Fruit fly (Drosophila melanogaster) whole organism, embryonic: ENCODE measurements around the gene CG8191.
A peak's percentile ranks its signal among the peaks of the same experiment; 100 is the strongest.

Source experiments
- BEAF-32 ChIP-seq: fragments of 200-800 bp; sonication (Bioruptor generic); optimal IDR thresholded peaks from 3 replicates; lab custom pipeline; 2017; ENCODE audit warnings: missing biosample characterization, missing genetic modification characterization, mild to moderate bottlenecking, moderate library complexity, missing genetic modification reagents
- CG10431 ChIP-seq: fragments of 200-800 bp; sonication (Bioruptor generic); optimal IDR thresholded peaks from 3 replicates; lab custom pipeline; 2018; ENCODE audit warnings: missing biosample characterization, mild to moderate bottlenecking, missing genetic modification characterization
- CG13424 ChIP-seq: fragments of 200-800 bp; sonication (Bioruptor generic); optimal IDR thresholded peaks from 2 replicates; lab custom pipeline; 2019; ENCODE audit warnings: missing biosample characterization, mild to moderate bottlenecking, missing genetic modification characterization, moderate library complexity
- CG13775 ChIP-seq: fragments of 200-800 bp; sonication (Bioruptor generic); optimal IDR thresholded peaks from 3 replicates; lab custom pipeline; 2017; ENCODE audit warnings: missing biosample characterization, mild to moderate bottlenecking, missing genetic modification characterization
- CG14441 ChIP-seq: fragments of 200-800 bp; sonication (Bioruptor generic); IDR thresholded peaks from 2 replicates; pipeline ENCODE4 v1.3.6; 2022; ENCODE audit warnings: missing biosample characterization, missing genetic modification characterization
- CG14710 ChIP-seq: fragments of 200-800 bp; sonication (Bioruptor generic); optimal IDR thresholded peaks from 3 replicates; lab custom pipeline; 2019; ENCODE audit warnings: missing biosample characterization, mild to moderate bottlenecking, missing genetic modification characterization, moderate library complexity
- CG16813 ChIP-seq: fragments of 200-800 bp; sonication (Bioruptor generic); IDR thresholded peaks from 3 replicates; pipeline ENCODE4 v1.3.6; 2022; ENCODE audit warnings: missing biosample characterization, missing genetic modification characterization; ENCODE audit not compliant: partially characterized antibody
- CG17829 ChIP-seq: fragments of 200-800 bp; optimal IDR thresholded peaks from 2 replicates; lab custom pipeline; 2019; ENCODE audit warnings: missing biosample characterization, mild to moderate bottlenecking, missing genetic modification characterization, moderate library complexity
- CG2116 ChIP-seq: fragments of 200-800 bp; sonication (Bioruptor generic); optimal IDR thresholded peaks from 3 replicates; lab custom pipeline; 2018; ENCODE audit warnings: missing biosample characterization, mild to moderate bottlenecking, missing genetic modification characterization
- CG2120 ChIP-seq: fragments of 200-800 bp; sonication (Bioruptor generic); optimal IDR thresholded peaks from 3 replicates; lab custom pipeline; 2016; ENCODE audit warnings: missing biosample characterization, missing genetic modification characterization
- CG2712 ChIP-seq: fragments of 200-800 bp; optimal IDR thresholded peaks from 3 replicates; lab custom pipeline; 2019; ENCODE audit warnings: missing biosample characterization, mild to moderate bottlenecking, missing genetic modification characterization, moderate library complexity
- CG30020 ChIP-seq: fragments of 200-800 bp; optimal IDR thresholded peaks from 2 replicates; lab custom pipeline; 2019; ENCODE audit warnings: missing biosample characterization, mild to moderate bottlenecking, missing genetic modification characterization, moderate library complexity
- CG30403 ChIP-seq: fragments of 200-800 bp; sonication (Bioruptor generic); optimal IDR thresholded peaks from 3 replicates; lab custom pipeline; 2016; ENCODE audit warnings: missing biosample characterization, missing genetic modification characterization
- CG30431 ChIP-seq: fragments of 200-800 bp; sonication (Bioruptor generic); optimal IDR thresholded peaks from 2 replicates; lab custom pipeline; 2017; ENCODE audit warnings: missing biosample characterization, missing genetic modification characterization
- CG32532 ChIP-seq: fragments of 200-800 bp; sonication (Bioruptor generic); IDR thresholded peaks from 2 replicates; pipeline ENCODE4 v1.3.6; 2022; ENCODE audit warnings: missing biosample characterization, missing genetic modification characterization
- CG32772 ChIP-seq: fragments of 200-800 bp; sonication (Bioruptor generic); IDR thresholded peaks from 2 replicates; pipeline ENCODE4 v1.3.6; 2022; ENCODE audit warnings: missing biosample characterization, missing genetic modification characterization
- CG3407 ChIP-seq: fragments of 200-800 bp; sonication (Bioruptor generic); optimal IDR thresholded peaks from 2 replicates; lab custom pipeline; 2018; ENCODE audit warnings: missing biosample characterization, mild to moderate bottlenecking, missing genetic modification characterization
- CG34224 ChIP-seq: fragments of 200-800 bp; sonication (Bioruptor generic); IDR thresholded peaks from 3 replicates; pipeline ENCODE4 v1.3.6; 2022; ENCODE audit warnings: missing biosample characterization, missing genetic modification characterization; ENCODE audit not compliant: partially characterized antibody
- CG3847 ChIP-seq: fragments of 200-800 bp; sonication (Bioruptor generic); IDR thresholded peaks from 2 replicates; pipeline ENCODE4 v1.3.6; 2022; ENCODE audit warnings: missing biosample characterization, missing genetic modification characterization
- CG3995 ChIP-seq: fragments of 200-800 bp; sonication (Bioruptor generic); optimal IDR thresholded peaks from 3 replicates; lab custom pipeline; 2016; ENCODE audit warnings: missing biosample characterization, missing genetic modification characterization
- CG6791 ChIP-seq: fragments of 200-800 bp; sonication (Bioruptor generic); IDR thresholded peaks from 3 replicates; pipeline ENCODE4 v1.3.6; 2022; ENCODE audit warnings: missing biosample characterization, missing genetic modification characterization; ENCODE audit not compliant: partially characterized antibody
- CoRest ChIP-seq: fragments of 200-800 bp; sonication (Bioruptor generic); optimal IDR thresholded peaks from 3 replicates; lab custom pipeline; 2018; ENCODE audit warnings: missing biosample characterization, mild to moderate bottlenecking, missing genetic modification characterization, moderate library complexity
- Dll ChIP-seq: fragments of 200-800 bp; sonication (Bioruptor generic); IDR thresholded peaks from 4 replicates; pipeline ENCODE4 v1.3.6; 2022; ENCODE audit warnings: missing biosample characterization, missing genetic modification characterization; ENCODE audit not compliant: partially characterized antibody
- Doc3 ChIP-seq: fragments of 200-800 bp; sonication (Bioruptor generic); IDR thresholded peaks from 3 replicates; pipeline ENCODE4 v1.3.6; 2022; ENCODE audit warnings: missing biosample characterization, missing genetic modification characterization; ENCODE audit not compliant: partially characterized antibody
- Dref ChIP-seq: fragments of 200-800 bp; sonication (Bioruptor generic); IDR thresholded peaks from 2 replicates; pipeline ENCODE4 v1.3.6; 2022; ENCODE audit warnings: missing biosample characterization, missing genetic modification characterization
- Ets65A ChIP-seq: fragments of 200-800 bp; sonication (Bioruptor generic); peaks from one replicate; lab custom pipeline; 2016; ENCODE audit warnings: missing biosample characterization, missing genetic modification characterization
- MBD-R2 ChIP-seq: fragments of 200-800 bp; sonication (Bioruptor generic); IDR thresholded peaks from 2 replicates; pipeline ENCODE4 v1.3.6; 2022; ENCODE audit warnings: missing biosample characterization, missing genetic modification characterization
- Nf-YB ChIP-seq: fragments of 200-800 bp; sonication (Bioruptor generic); optimal IDR thresholded peaks from 3 replicates; lab custom pipeline; 2019; ENCODE audit warnings: missing biosample characterization, mild to moderate bottlenecking, missing genetic modification characterization, moderate library complexity
- Nf-YC ChIP-seq: fragments of 200-800 bp; optimal IDR thresholded peaks from 3 replicates; lab custom pipeline; 2019; ENCODE audit warnings: missing biosample characterization, mild to moderate bottlenecking, missing genetic modification characterization, moderate library complexity
- Opbp ChIP-seq: fragments of 200-800 bp; sonication (Bioruptor generic); IDR thresholded peaks from 3 replicates; pipeline ENCODE4 v1.3.6; 2022; ENCODE audit warnings: missing biosample characterization, missing genetic modification characterization; ENCODE audit not compliant: partially characterized antibody
- Scr ChIP-seq: fragments of 200-800 bp; sonication (Bioruptor generic); IDR thresholded peaks from 2 replicates; pipeline ENCODE4 v1.3.6; 2022; ENCODE audit warnings: missing biosample characterization, missing genetic modification characterization; ENCODE audit not compliant: partially characterized antibody
- Sry-δ ChIP-seq: fragments of 200-800 bp; sonication (Bioruptor generic); optimal IDR thresholded peaks from 2 replicates; lab custom pipeline; 2016; ENCODE audit warnings: missing biosample characterization, missing genetic modification characterization
- Ssrp ChIP-seq: fragments of 200-800 bp; sonication (Bioruptor generic); optimal IDR thresholded peaks from 2 replicates; lab custom pipeline; 2018; ENCODE audit warnings: missing biosample characterization, mild to moderate bottlenecking, missing genetic modification characterization, moderate library complexity
- Xbp1 ChIP-seq: fragments of 200-800 bp; sonication (Bioruptor generic); optimal IDR thresholded peaks from 3 replicates; lab custom pipeline; 2016; ENCODE audit warnings: missing biosample characterization, mild to moderate bottlenecking, missing genetic modification characterization
- bbx ChIP-seq: fragments of 200-800 bp; sonication (Bioruptor generic); IDR thresholded peaks from 2 replicates; pipeline ENCODE4 v1.3.6; 2022; ENCODE audit warnings: missing biosample characterization, missing genetic modification characterization; ENCODE audit not compliant: partially characterized antibody
- cad ChIP-seq: fragments of >200 bp; optimal IDR thresholded peaks from 2 replicates; lab custom pipeline; 2017; ENCODE audit warnings: missing biosample characterization, missing genetic modification characterization
- chinmo ChIP-seq: fragments of 200-800 bp; sonication (Bioruptor generic); IDR thresholded peaks from 4 replicates; pipeline ENCODE4 v1.3.6; 2022; ENCODE audit warnings: missing biosample characterization, missing genetic modification characterization; ENCODE audit not compliant: partially characterized antibody
- danr ChIP-seq: fragments of 200-800 bp; sonication (Bioruptor generic); IDR thresholded peaks from 2 replicates; pipeline ENCODE4 v1.3.6; 2022; ENCODE audit warnings: missing biosample characterization, missing genetic modification characterization
- dmrt99B ChIP-seq: fragments of 200-800 bp; sonication (Bioruptor generic); optimal IDR thresholded peaks from 2 replicates; lab custom pipeline; 2018; ENCODE audit warnings: missing biosample characterization, mild to moderate bottlenecking, missing genetic modification characterization, moderate library complexity
- dpn ChIP-seq, 2 experiments: fragments of 200-800 bp; sonication (Bioruptor generic); optimal IDR thresholded peaks; 3 replicates each; lab custom pipeline; 2016; ENCODE audit warnings: missing biosample characterization in 2 of 2, missing genetic modification characterization in 2 of 2
- gfzf ChIP-seq: fragments of 200-800 bp; sonication (Bioruptor generic); optimal IDR thresholded peaks from 2 replicates; lab custom pipeline; 2016; ENCODE audit warnings: missing biosample characterization, mild to moderate bottlenecking, missing genetic modification characterization, moderate library complexity
- nmo ChIP-seq: fragments of 200-800 bp; sonication (Bioruptor generic); optimal IDR thresholded peaks from 2 replicates; lab custom pipeline; 2018; ENCODE audit warnings: missing biosample characterization, mild to moderate bottlenecking, missing genetic modification characterization, moderate library complexity
- pzg ChIP-seq: fragments of 200-800 bp; sonication (Bioruptor generic); optimal IDR thresholded peaks from 3 replicates; lab custom pipeline; 2018; ENCODE audit warnings: missing biosample characterization, mild to moderate bottlenecking, missing genetic modification characterization, moderate library complexity
- sens-2 ChIP-seq: fragments of 200-800 bp; sonication (Bioruptor generic); IDR thresholded peaks from 2 replicates; pipeline ENCODE4 v1.3.6; 2022; ENCODE audit warnings: missing biosample characterization, missing genetic modification characterization
- ssp ChIP-seq: fragments of 200-800 bp; sonication (Bioruptor generic); IDR thresholded peaks from 2 replicates; pipeline ENCODE4 v1.3.6; 2022; ENCODE audit warnings: missing biosample characterization, missing genetic modification characterization
- sug ChIP-seq: fragments of 200-800 bp; optimal IDR thresholded peaks from 2 replicates; lab custom pipeline; 2019; ENCODE audit warnings: missing biosample characterization, mild to moderate bottlenecking, missing genetic modification characterization, moderate library complexity
- zfh2 ChIP-seq: fragments of 200-800 bp; sonication (Bioruptor generic); optimal IDR thresholded peaks from 2 replicates; lab custom pipeline; 2016; ENCODE audit warnings: missing biosample characterization, missing genetic modification characterization

Gene CG8191

dm6 chrX:15745905-15746681 is 14.1 kb downstream of the CG8191 start, which contains the start of the genes CG8944 and CCT6 (continued):
- peak; percentile 28; the same call in 1 of the 2 replicates for TF ChIP-seq ssp (GFP tag; lab: Robert Waterston, UW)
- 0 out of 4 replicates have a peak, but pooled peaks have one; percentile 24 for TF ChIP-seq chinmo
- peak; percentile 65 for TF ChIP-seq BEAF-32
- TF ChIP-seq CG17829 (tag; lab: Kevin White, UChicago): peak; percentile 22
- TF ChIP-seq CG6791 (GFP tag; lab: Robert Waterston, UW): peak; percentile 58; the same call in 1 of the 3 replicates
- TF ChIP-seq Nf-YB (GFP tag; lab: Kevin White, UChicago): no peak
- TF ChIP-seq CG2116 (GFP tag; lab: Kevin White, UChicago): peak; percentile 96
- TF ChIP-seq sens-2 (GFP tag; lab: Robert Waterston, UW): 0 out of 2 replicates have a peak, but pooled peaks have one; percentile 12
- TF ChIP-seq CG30403: peak; percentile 31
- TF ChIP-seq Xbp1: peak; percentile 26
- TF ChIP-seq danr: no peak
- peak; percentile 16 for TF ChIP-seq zfh2 (GFP tag; lab: Kevin White, UChicago)
- peak; percentile 52 for TF ChIP-seq MBD-R2 (GFP tag; lab: Robert Waterston, UW)
- TF ChIP-seq CG3995 (GFP tag; lab: Kevin White, UChicago): peak; percentile 91
- TF ChIP-seq CG3407 (GFP tag; lab: Kevin White, UChicago): no peak
- no peak for TF ChIP-seq CG14441 (GFP tag; lab: Robert Waterston, UW)
- 0 out of 2 replicates have a peak, but pooled peaks have one; percentile 38 for TF ChIP-seq CG32532 (GFP tag; lab: Robert Waterston, UW)
- TF ChIP-seq CG3847 (GFP tag; lab: Robert Waterston, UW): 0 out of 2 replicates have a peak, but pooled peaks have one; percentile 4
- peak; percentile 69 for TF ChIP-seq Sry-δ (GFP tag; lab: Kevin White, UChicago)
- peak; percentile 45 for TF ChIP-seq CoRest
- TF ChIP-seq dmrt99B (tag; lab: Kevin White, UChicago): no peak
- TF ChIP-seq Doc3 (GFP tag; lab: Robert Waterston, UW): 0 out of 3 replicates have a peak, but pooled peaks have one; percentile 31
- peak; percentile 71 for TF ChIP-seq Dref (GFP tag; lab: Robert Waterston, UW)
- peak; percentile 40; the same call in 1 of the 3 replicates for TF ChIP-seq Opbp
- TF ChIP-seq nmo (GFP tag; lab: Kevin White, UChicago): peak; percentile 29
- peak; percentile 71 for TF ChIP-seq CG14710
- TF ChIP-seq CG10431 (GFP tag; lab: Kevin White, UChicago): no peak
- peak; percentile 81 for TF ChIP-seq Ets65A
- TF ChIP-seq cad: no peak
- peak; percentile 52; the same call in 1 of the 4 replicates for TF ChIP-seq Dll
- TF ChIP-seq dpn (GFP tag; optimal IDR thresholded peaks at IDR 0.05; lab: Kevin White, UChicago): peak in 1 of 2 experiments; percentile 21
- peak; percentile 20 for TF ChIP-seq pzg (GFP tag; lab: Kevin White, UChicago)
- TF ChIP-seq CG30431 (GFP tag; lab: Kevin White, UChicago): no peak
- peak; percentile 52; the same call in 2 of the 3 replicates for TF ChIP-seq CG16813 (GFP tag; lab: Robert Waterston, UW)
- TF ChIP-seq CG30020 (tag; lab: Kevin White, UChicago): peak; percentile 4
- 0 out of 3 replicates have a peak, but pooled peaks have one; percentile 24 for TF ChIP-seq CG34224 (GFP tag; lab: Robert Waterston, UW)
- TF ChIP-seq CG13424 (tag; lab: Kevin White, UChicago): peak; percentile 29
- TF ChIP-seq Ssrp (tag; lab: Kevin White, UChicago): peak; percentile 5
- TF ChIP-seq sug (tag; lab: Kevin White, UChicago): peak; percentile 14
- peak; percentile 45 for TF ChIP-seq gfzf (GFP tag; lab: Kevin White, UChicago)
- peak; percentile 53 for TF ChIP-seq CG2120 (GFP tag; lab: Kevin White, UChicago)
- TF ChIP-seq Scr (GFP tag; lab: Robert Waterston, UW): peak; percentile 57
- peak; percentile 32 for TF ChIP-seq CG2712 (tag; lab: Kevin White, UChicago)
- peak; percentile 29 for TF ChIP-seq CG13775
- TF ChIP-seq Nf-YC (tag; lab: Kevin White, UChicago): peak; percentile 31
- TF ChIP-seq bbx (GFP tag; lab: Robert Waterston, UW): peak; percentile 44; the same call in 1 of the 2 replicates
- TF ChIP-seq CG32772 (GFP tag; lab: Robert Waterston, UW): 0 out of 2 replicates have a peak, but pooled peaks have one; percentile 34
